Fruit fly (Drosophila melanogaster) whole organism, pupa: Measurements from ENCODE around the gene tna.

Experiments
- CG10348 ChIP-seq: fragments of 200-800 bp; sonication (Bioruptor generic); IDR thresholded peaks from 2 replicates; pipeline ENCODE4 v1.3.6; 2022; ENCODE audit warnings: missing biosample characterization, missing genetic modification characterization
- CG12605 ChIP-seq: fragments of 200-800 bp; sonication (Bioruptor generic); IDR thresholded peaks from 2 replicates; pipeline ENCODE4 v1.3.6; 2022; ENCODE audit warnings: missing biosample characterization, missing genetic modification characterization
- CG13204 ChIP-seq: fragments of 200-800 bp; sonication (Bioruptor generic); optimal IDR thresholded peaks from 2 replicates; lab custom pipeline; 2018; ENCODE audit warnings: missing biosample characterization, mild to moderate bottlenecking, missing genetic modification characterization, moderate library complexity
- CG14655 ChIP-seq: fragments of 200-800 bp; sonication (Bioruptor generic); optimal IDR thresholded peaks from 3 replicates; lab custom pipeline; 2017; ENCODE audit warnings: mild to moderate bottlenecking, missing biosample characterization, missing genetic modification reagents, missing genetic modification characterization
- CG15710 ChIP-seq: fragments of 200-800 bp; sonication (Bioruptor generic); optimal IDR thresholded peaks from 2 replicates; lab custom pipeline; 2018; ENCODE audit warnings: missing biosample characterization, mild to moderate bottlenecking, missing genetic modification characterization, moderate library complexity
- CG17806 ChIP-seq: fragments of 200-800 bp; sonication (Bioruptor generic); optimal IDR thresholded peaks from 2 replicates; lab custom pipeline; 2018; ENCODE audit warnings: missing biosample characterization, mild to moderate bottlenecking, missing genetic modification characterization, moderate library complexity
- CG32121 ChIP-seq: fragments of 200-800 bp; sonication (Bioruptor generic); IDR thresholded peaks from 2 replicates; pipeline ENCODE4 v1.3.6; 2022; ENCODE audit warnings: missing biosample characterization, missing genetic modification characterization
- CG34367 ChIP-seq: fragments of 200-800 bp; sonication (Bioruptor generic); optimal IDR thresholded peaks from 2 replicates; lab custom pipeline; 2018; ENCODE audit warnings: missing biosample characterization, mild to moderate bottlenecking, missing genetic modification characterization
- CG4496 ChIP-seq: fragments of 200-800 bp; sonication (Bioruptor generic); IDR thresholded peaks from 3 replicates; pipeline ENCODE4 v1.3.6; 2022; ENCODE audit warnings: missing biosample characterization, missing genetic modification characterization
- CG8159 ChIP-seq: fragments of 200-800 bp; sonication (Bioruptor generic); optimal IDR thresholded peaks from 3 replicates; lab custom pipeline; 2018; ENCODE audit warnings: missing biosample characterization, mild to moderate bottlenecking, missing genetic modification characterization, moderate library complexity
- CG8301 ChIP-seq: fragments of 200-800 bp; sonication (Bioruptor generic); optimal IDR thresholded peaks from 2 replicates; lab custom pipeline; 2018; ENCODE audit warnings: missing biosample characterization, mild to moderate bottlenecking, missing genetic modification characterization
- CG9948 ChIP-seq: fragments of 200-800 bp; sonication (Bioruptor generic); optimal IDR thresholded peaks from 2 replicates; lab custom pipeline; 2018; ENCODE audit warnings: missing biosample characterization, mild to moderate bottlenecking, missing genetic modification characterization, moderate library complexity
- D1 ChIP-seq: fragments of 200-800 bp; sonication (Bioruptor generic); optimal IDR thresholded peaks from 2 replicates; lab custom pipeline; 2018; ENCODE audit warnings: missing biosample characterization, mild to moderate bottlenecking, missing genetic modification characterization, moderate library complexity
- EcR ChIP-seq: fragments of 200-800 bp; sonication (Bioruptor generic); optimal IDR thresholded peaks from 3 replicates; lab custom pipeline; 2019; ENCODE audit warnings: missing biosample characterization, missing genetic modification characterization, mild to moderate bottlenecking, moderate library complexity, missing genetic modification reagents
- Ets98B ChIP-seq: fragments of 200-800 bp; sonication (Bioruptor generic); IDR thresholded peaks from 2 replicates; pipeline ENCODE4 v1.3.6; 2022; ENCODE audit warnings: missing biosample characterization, missing genetic modification characterization
- Pif1A ChIP-seq: fragments of 200-800 bp; sonication (Bioruptor generic); optimal IDR thresholded peaks from 3 replicates; lab custom pipeline; 2016; ENCODE audit warnings: missing biosample characterization, missing genetic modification characterization
- Pif1B ChIP-seq: fragments of 200-800 bp; sonication (Bioruptor generic); optimal IDR thresholded peaks from 3 replicates; lab custom pipeline; 2016; ENCODE audit warnings: missing biosample characterization, missing genetic modification characterization
- Snoo ChIP-seq: fragments of 200-800 bp; sonication (Bioruptor generic); optimal IDR thresholded peaks from 3 replicates; lab custom pipeline; 2017; ENCODE audit warnings: missing biosample characterization, mild to moderate bottlenecking, missing genetic modification characterization, inconsistent platforms
- fd96Ca ChIP-seq: fragments of 200-800 bp; sonication (Bioruptor generic); IDR thresholded peaks from 3 replicates; pipeline ENCODE4 v1.3.6; 2022; ENCODE audit warnings: missing biosample characterization, missing genetic modification characterization
- gl ChIP-seq: fragments of 200-800 bp; sonication (Bioruptor generic); optimal IDR thresholded peaks from 2 replicates; lab custom pipeline; 2018; ENCODE audit warnings: missing biosample characterization, mild to moderate bottlenecking, missing genetic modification characterization
- rn ChIP-seq: fragments of 200-800 bp; sonication (Bioruptor generic); IDR thresholded peaks from 2 replicates; pipeline ENCODE4 v1.3.6; 2022; ENCODE audit warnings: missing biosample characterization, missing genetic modification characterization

Gene tna

dm6 chr3L:10835228-10835627 lies at the start of gene tna:
Gene tna (plus strand): TSS chr3L:10835528.
- no peak for TF ChIP-seq CG8159 (tag; lab: Kevin White, UChicago)
- no peak for TF ChIP-seq CG17806 (tag; lab: Kevin White, UChicago)
- TF ChIP-seq, all 21 proteins: peak for 0

- TF ChIP-seq fd96Ca (GFP tag; lab: Robert Waterston, UW) (peak; percentile 65; the same call in 1 of the 3 replicates), rn (no peak), EcR (GFP tag; lab: Kevin White, UChicago) (no peak), CG9948 (tag; lab: Kevin White, UChicago) (peak; percentile 5), CG12605 (GFP tag; lab: Robert Waterston, UW) (no peak), Snoo (peak; percentile 61), CG4496 (GFP tag; lab: Robert Waterston, UW) (peak; percentile 23; the same call in 1 of the 3 replicates), CG8159 (tag; lab: Kevin White, UChicago) (peak; percentile 36), CG14655 (GFP tag; lab: Kevin White, UChicago) (no peak)
Observed at dm6 chr3L:10785988-10786706, 49.2 kb upstream of the tna start.

dm6 chr3L:10787652-10788330 lies 47.5 kb upstream of the tna start:
- no peak for TF ChIP-seq CG34367 (tag; lab: Kevin White, UChicago)
- TF ChIP-seq Pif1A (GFP tag; lab: Kevin White, UChicago): no peak
- no peak for TF ChIP-seq rn
- no peak for TF ChIP-seq gl
- peak; percentile 79 for TF ChIP-seq Ets98B (GFP tag; lab: Robert Waterston, UW)
- TF ChIP-seq CG9948 (tag; lab: Kevin White, UChicago): no peak
- TF ChIP-seq EcR (GFP tag; lab: Kevin White, UChicago): peak; percentile 19
- TF ChIP-seq CG12605 (GFP tag; lab: Robert Waterston, UW): peak; percentile 10; the same call in 1 of the 2 replicates
- peak; percentile 62; the same call in 2 of the 3 replicates for TF ChIP-seq fd96Ca (GFP tag; lab: Robert Waterston, UW)
- no peak for TF ChIP-seq Snoo
- no peak for TF ChIP-seq CG8159 (tag; lab: Kevin White, UChicago)
- no peak for TF ChIP-seq CG14655 (GFP tag; lab: Kevin White, UChicago)
- no peak for TF ChIP-seq CG8301 (tag; lab: Kevin White, UChicago)
- TF ChIP-seq CG32121 (GFP tag; lab: Robert Waterston, UW): peak; percentile 53; the same call in 1 of the 2 replicates
- no peak for TF ChIP-seq Pif1B (GFP tag; lab: Kevin White, UChicago)
- no peak for TF ChIP-seq CG15710
- TF ChIP-seq CG17806 (tag; lab: Kevin White, UChicago): no peak
- TF ChIP-seq CG13204 (GFP tag; lab: Kevin White, UChicago): no peak
- TF ChIP-seq CG4496 (GFP tag; lab: Robert Waterston, UW): peak; percentile 61; the same call in 1 of the 3 replicates
- no peak for TF ChIP-seq CG10348 (GFP tag; lab: Robert Waterston, UW)
- TF ChIP-seq D1 (tag; lab: Kevin White, UChicago): no peak

dm6 chr3L:10788586-10788985 lies 46.7 kb upstream of the tna start:
- TF ChIP-seq CG13204 (GFP tag; lab: Kevin White, UChicago) (no peak), CG15710 (no peak), CG32121 (GFP tag; lab: Robert Waterston, UW) (no peak), CG4496 (GFP tag; lab: Robert Waterston, UW) (no peak), CG10348 (GFP tag; lab: Robert Waterston, UW) (no peak), CG17806 (tag; lab: Kevin White, UChicago) (no peak), CG8159 (tag; lab: Kevin White, UChicago) (no peak), CG12605 (GFP tag; lab: Robert Waterston, UW) (no peak), Ets98B (GFP tag; lab: Robert Waterston, UW) (peak; percentile 22; the same call in 1 of the 2 replicates)

- no peak for TF ChIP-seq CG13204 (GFP tag; lab: Kevin White, UChicago)
- TF ChIP-seq Snoo: no peak
- no peak for TF ChIP-seq gl
- no peak for TF ChIP-seq Pif1B (GFP tag; lab: Kevin White, UChicago)
- no peak for TF ChIP-seq fd96Ca (GFP tag; lab: Robert Waterston, UW)
- no peak for TF ChIP-seq CG17806 (tag; lab: Kevin White, UChicago)
- TF ChIP-seq, all 21 proteins: peak for 0
Observed at dm6 chr3L:10788991-10789390, 46.3 kb upstream of the tna start.
